Worm (Caenorhabditis elegans) whole organism, early embryonic: Measurements from ENCODE around the gene F49F1.2.

Source experiments
- B0310.2 ChIP-seq: sonication (generic microtip); optimal IDR thresholded peaks from 2 replicates; lab custom pipeline; 2016; ENCODE audit warnings: mild to moderate bottlenecking, missing genetic modification characterization, missing compliant biosample characterization
- F13C5.2 ChIP-seq: sonication (generic microtip); optimal IDR thresholded peaks from 2 replicates; lab custom pipeline; 2017; ENCODE audit warnings: mild to moderate bottlenecking, missing genetic modification characterization, inconsistent platforms, missing compliant biosample characterization
- aly-1 ChIP-seq: sonication (generic microtip); optimal IDR thresholded peaks from 2 replicates; lab custom pipeline; 2016; ENCODE audit warnings: missing genetic modification characterization, missing compliant biosample characterization
- ama-1 ChIP-seq: fragments of 150-350 bp; optimal IDR thresholded peaks from 2 replicates; lab custom pipeline; 2014
- ceh-13 ChIP-seq: fragments of 200-800 bp; sonication (Bioruptor generic); optimal IDR thresholded peaks from 2 replicates; lab custom pipeline; 2018; ENCODE audit warnings: mild to moderate bottlenecking, missing genetic modification characterization, missing compliant biosample characterization
- ceh-36 ChIP-seq: sonication (generic microtip); optimal IDR thresholded peaks from 2 replicates; lab custom pipeline; 2016; ENCODE audit warnings: missing genetic modification characterization, inconsistent platforms, missing compliant biosample characterization
- ets-7 ChIP-seq: sonication (generic microtip); optimal IDR thresholded peaks from 2 replicates; lab custom pipeline; 2016; ENCODE audit warnings: missing genotype, missing genetic modification characterization, missing compliant biosample characterization
- flt-1 ChIP-seq: fragments of 200-800 bp; sonication (Bioruptor generic); IDR thresholded peaks from 2 replicates; pipeline ENCODE4 v1.3.6; 2022; ENCODE audit warnings: missing genetic modification characterization, missing compliant biosample characterization
- hmbx-1 ChIP-seq: sonication (generic microtip); optimal IDR thresholded peaks from 2 replicates; lab custom pipeline; 2016; ENCODE audit warnings: mild to moderate bottlenecking, missing genetic modification characterization, missing compliant biosample characterization
- hmg-4 ChIP-seq: fragments of 200-800 bp; sonication (Bioruptor generic); optimal IDR thresholded peaks from 2 replicates; lab custom pipeline; 2018; ENCODE audit warnings: mild to moderate bottlenecking, missing genetic modification characterization, missing compliant biosample characterization
- hnd-1 ChIP-seq: sonication (generic microtip); optimal IDR thresholded peaks from 2 replicates; lab custom pipeline; 2016; ENCODE audit warnings: missing genetic modification characterization, missing compliant biosample characterization
- pes-1 ChIP-seq: fragments of 200-800 bp; sonication (Bioruptor generic); IDR thresholded peaks from 2 replicates; pipeline ENCODE4 v1.3.6; 2022; ENCODE audit warnings: missing genetic modification reagents, missing genetic modification characterization, missing compliant biosample characterization
- scrt-1 ChIP-seq: fragments of 200-800 bp; sonication (Bioruptor generic); IDR thresholded peaks from 2 replicates; pipeline ENCODE4 v1.3.6; 2022; ENCODE audit warnings: missing genetic modification characterization, missing compliant biosample characterization
- sea-1 ChIP-seq: fragments of 200-800 bp; sonication (Bioruptor generic); conservative IDR thresholded peaks from 2 replicates; pipeline ENCODE4 v1.3.6; 2022; ENCODE audit warnings: missing genetic modification characterization, missing compliant biosample characterization
- tbx-11 ChIP-seq: fragments of 200-800 bp; sonication (Bioruptor generic); IDR thresholded peaks from 2 replicates; pipeline ENCODE4 v1.3.6; 2022; ENCODE audit warnings: missing genetic modification characterization, missing compliant biosample characterization
- tbx-37 ChIP-seq: fragments of 200-800 bp; sonication (Bioruptor generic); conservative IDR thresholded peaks from 2 replicates; pipeline ENCODE4 v1.3.6; 2022; ENCODE audit warnings: missing genetic modification reagents, missing genetic modification characterization, missing compliant biosample characterization
- tra-4 ChIP-seq: sonication (generic microtip); optimal IDR thresholded peaks from 2 replicates; lab custom pipeline; 2017; ENCODE audit warnings: missing genetic modification characterization, missing compliant biosample characterization

Gene F49F1.2

DNA sequence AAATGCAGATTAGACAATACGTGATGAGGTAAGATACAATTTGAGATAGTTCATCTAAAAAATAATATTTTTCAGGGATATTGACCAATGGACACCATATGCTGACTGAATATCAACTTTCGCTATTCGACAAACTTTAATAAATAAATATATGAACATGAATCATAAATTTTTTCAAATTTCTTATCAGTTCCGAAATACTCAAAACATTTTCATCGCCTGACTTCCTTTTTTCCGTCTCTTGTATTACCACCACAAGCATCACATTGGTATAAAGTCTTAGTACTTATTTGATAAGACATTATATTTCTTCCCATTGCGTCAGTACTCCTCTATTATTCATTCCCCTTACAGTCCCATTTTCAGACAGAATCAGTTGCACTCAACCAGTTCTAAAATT is 36.4 kb downstream of the F49F1.2 start, which contains the start of the genes K08D10.10 and R07C12.1:
Gene K08D10.10 (plus strand): TSS at position 93 of the 400 bp plus-strand sequence.
Gene R07C12.1 (plus strand): TSS at position 314 of the 400 bp plus-strand sequence.
- TF ChIP-seq hmg-4 (GFP tag; lab: Kevin White, UChicago) (no peak), B0310.2 (no peak), F13C5.2 (tag; lab: Kevin White, UChicago) (no peak), pes-1 (GFP tag; lab: Robert Waterston, UW) (no peak), tbx-11 (GFP tag; lab: Robert Waterston, UW) (no peak), tbx-37 (GFP tag; lab: Robert Waterston, UW) (no peak), ceh-36 (tag; lab: Kevin White, UChicago) (no peak)

DNA sequence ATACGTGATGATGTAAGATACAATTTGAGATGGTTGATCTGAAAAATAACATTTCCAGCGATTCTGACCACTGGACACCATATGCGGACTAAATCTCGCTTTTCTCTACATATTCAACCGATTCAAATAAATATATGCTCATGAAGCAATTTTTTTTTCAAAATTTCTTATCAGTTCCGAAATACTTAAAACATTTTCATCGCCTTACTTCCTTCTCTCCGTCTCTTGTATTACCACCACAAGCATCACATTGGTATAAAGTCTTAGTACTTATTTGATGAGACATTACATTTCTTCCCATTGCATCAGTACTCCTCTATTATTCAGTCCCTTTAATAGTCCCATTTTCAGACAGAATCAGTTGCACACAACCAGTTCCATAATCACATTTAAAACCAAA is 38.9 kb downstream of the F49F1.2 start, which contains the start of gene K08D10.14:
Gene K08D10.14 (plus strand): TSS at position 301 of the 400 bp plus-strand sequence.
- no peak for TF ChIP-seq scrt-1 (GFP tag; lab: Robert Waterston, UW)
- no peak for TF ChIP-seq pes-1 (GFP tag; lab: Robert Waterston, UW)
- no peak for TF ChIP-seq ceh-36 (tag; lab: Kevin White, UChicago)
- no peak for TF ChIP-seq tbx-11 (GFP tag; lab: Robert Waterston, UW)
- TF ChIP-seq sea-1 (GFP tag; lab: Robert Waterston, UW), result no peak
- no peak for TF ChIP-seq aly-1 (tag; lab: Kevin White, UChicago)
- TF ChIP-seq ama-1 (lab: Kevin White, UChicago), result no peak
- TF ChIP-seq B0310.2, result no peak

DNA sequence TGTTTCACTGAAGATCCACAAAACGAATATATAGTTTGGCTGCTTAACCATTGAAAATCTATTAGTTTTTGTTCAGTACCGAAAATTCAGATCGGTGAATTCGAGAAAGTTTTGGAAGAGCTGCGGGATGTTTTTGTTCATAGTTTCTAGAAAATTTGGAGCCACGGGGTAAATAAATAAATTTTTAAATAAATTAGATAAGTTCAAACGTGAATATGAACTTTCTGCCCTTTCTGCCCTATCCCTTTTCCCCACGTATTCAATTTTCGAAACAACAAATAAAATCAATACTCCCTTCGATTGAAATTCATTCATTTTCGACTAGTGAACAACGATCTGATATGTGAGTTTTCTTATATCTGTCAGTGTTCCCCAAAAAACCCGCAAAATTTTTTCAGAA is 46.4 kb downstream of the F49F1.2 start, which contains the start of gene scrm-5:
Gene scrm-5 (plus strand): TSS at position 301 of the 400 bp plus-strand sequence.
- no peak for TF ChIP-seq hnd-1 (tag; lab: Kevin White, UChicago)
- no peak for TF ChIP-seq pes-1 (GFP tag; lab: Robert Waterston, UW)
- TF ChIP-seq ceh-13 (GFP tag; lab: Kevin White, UChicago), result no peak
- no peak for TF ChIP-seq tbx-37 (GFP tag; lab: Robert Waterston, UW)
- no peak for TF ChIP-seq F13C5.2 (tag; lab: Kevin White, UChicago)
- no peak for TF ChIP-seq hmg-4 (GFP tag; lab: Kevin White, UChicago)
- no peak for TF ChIP-seq scrt-1 (GFP tag; lab: Robert Waterston, UW)
- TF ChIP-seq sea-1 (GFP tag; lab: Robert Waterston, UW), result no peak
- TF ChIP-seq aly-1 (tag; lab: Kevin White, UChicago), result no peak
- no peak for TF ChIP-seq flt-1 (GFP tag; lab: Robert Waterston, UW)
- no peak for TF ChIP-seq tbx-11 (GFP tag; lab: Robert Waterston, UW)
- no peak for TF ChIP-seq hmbx-1 (tag; lab: Kevin White, UChicago)
- TF ChIP-seq ama-1 (lab: Kevin White, UChicago), result no peak
- no peak for TF ChIP-seq B0310.2
- TF ChIP-seq tra-4 (tag; lab: Kevin White, UChicago), result no peak
- no peak for TF ChIP-seq ceh-36 (tag; lab: Kevin White, UChicago)
- TF ChIP-seq ets-7, result no peak

DNA sequence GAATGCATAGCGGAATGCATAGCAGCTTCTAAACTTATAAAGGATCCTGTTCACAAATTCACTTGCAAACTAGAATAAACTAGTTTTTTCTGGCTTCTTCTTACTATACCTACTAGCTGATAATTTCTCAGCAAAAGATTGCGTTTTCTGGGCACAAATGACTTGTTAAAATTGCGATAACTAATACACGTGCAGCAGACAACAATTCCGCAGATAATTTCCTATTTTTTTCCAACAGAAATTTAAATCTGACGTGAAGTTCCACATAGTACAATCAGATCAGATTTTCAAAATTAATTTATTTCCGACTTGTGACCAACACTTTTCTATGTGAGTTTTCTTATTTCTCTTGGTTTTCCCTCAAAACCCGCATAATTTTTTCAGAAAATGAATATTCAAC is 48.6 kb downstream of the F49F1.2 start, which contains the start of gene scrm-8:
Gene scrm-8 (plus strand): TSS at position 301 of the 400 bp plus-strand sequence.
- TF ChIP-seq pes-1 (GFP tag; lab: Robert Waterston, UW), result no peak
- no peak for TF ChIP-seq sea-1 (GFP tag; lab: Robert Waterston, UW)
- TF ChIP-seq hmbx-1 (tag; lab: Kevin White, UChicago), result no peak
- TF ChIP-seq flt-1 (GFP tag; lab: Robert Waterston, UW), result no peak
- no peak for TF ChIP-seq scrt-1 (GFP tag; lab: Robert Waterston, UW)
- TF ChIP-seq B0310.2, result no peak
- no peak for TF ChIP-seq ceh-13 (GFP tag; lab: Kevin White, UChicago)
- TF ChIP-seq hnd-1 (tag; lab: Kevin White, UChicago), result no peak
